Worm (Caenorhabditis elegans): ENCODE results near the gene ntl-3.
A peak's percentile ranks its signal among the peaks of the same experiment; 100 is the strongest.

The ntl-3 gene

DNA sequence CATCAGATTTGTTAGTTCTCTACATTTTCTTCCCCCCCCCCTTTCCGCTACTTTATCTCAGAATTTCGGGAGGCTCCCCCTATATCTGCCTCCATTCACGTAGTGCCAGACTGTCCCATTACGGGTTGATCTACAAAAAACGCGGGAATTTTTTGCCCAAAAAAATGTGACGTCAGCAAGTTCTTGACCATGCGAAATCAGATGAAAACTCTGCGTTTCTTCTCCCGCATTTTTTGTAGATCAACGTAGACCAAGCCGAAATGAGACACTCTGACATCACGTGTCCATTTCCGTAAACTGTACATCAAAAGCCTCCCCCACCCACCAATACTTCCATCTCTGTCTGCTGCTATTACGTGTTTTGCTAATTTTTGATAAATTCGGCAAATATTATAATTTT is 21.7 kb downstream of the ntl-3 start (continued):
- TF ChIP-seq pbrm-1 (GFP tag; IDR thresholded peaks at IDR 0.05) (no peak), ets-4 (GFP tag; optimal IDR thresholded peaks at IDR 0.05) (no peak), ceh-91 (GFP tag; IDR thresholded peaks at IDR 0.05) (no peak), F55B11.4 (tag; optimal IDR thresholded peaks at IDR 0.05; ENCODE audit: borderline replicate concordance, insufficient read depth) (no peak), lsy-27 (tag; optimal IDR thresholded peaks at IDR 0.05; ENCODE audit: borderline replicate concordance, insufficient read depth) (no peak)

DNA sequence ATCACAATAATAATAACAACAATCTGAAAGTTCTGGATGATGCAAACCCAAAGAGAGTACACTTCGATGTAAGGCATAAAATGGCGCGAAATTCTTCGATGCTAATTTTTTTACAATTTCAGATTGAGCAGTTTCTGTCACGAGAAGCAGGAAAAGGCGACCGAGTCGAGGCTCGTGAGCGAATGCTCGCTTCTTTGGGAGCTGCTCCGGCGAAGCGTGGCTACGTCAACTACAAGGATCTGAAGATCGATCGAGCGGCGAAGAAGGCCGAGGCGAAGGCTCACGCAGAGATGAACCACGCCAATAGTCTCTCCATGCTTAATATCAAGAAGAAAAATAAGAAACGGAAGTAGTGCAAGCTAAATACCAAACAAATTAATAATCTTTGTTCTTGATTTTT is 22.2 kb downstream of the ntl-3 start:
- no peak for TF ChIP-seq lag-1 (GFP tag; IDR thresholded peaks at IDR 0.05)
- peak; percentile 59 for TF ChIP-seq zfh-2 (GFP tag; conservative IDR thresholded peaks at IDR 0.05)

DNA sequence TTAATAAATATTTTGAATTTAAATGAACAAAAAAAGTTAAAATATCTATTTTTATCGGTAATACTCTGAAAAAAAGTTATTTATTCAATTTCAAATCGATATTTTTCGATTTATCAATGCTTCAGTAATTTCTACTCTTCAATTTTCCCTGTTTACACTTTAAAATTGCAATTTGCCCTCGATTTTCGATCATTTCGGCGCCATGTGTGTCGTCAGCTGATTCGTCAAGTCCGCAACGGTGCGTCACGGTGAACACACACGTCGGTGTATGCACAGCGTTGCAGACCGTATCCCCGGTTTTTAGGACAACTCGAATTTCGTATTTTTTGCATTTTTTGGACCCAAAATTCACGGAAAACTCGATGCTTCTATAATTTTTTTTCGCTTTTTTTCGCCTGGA is 23.0 kb downstream of the ntl-3 start, which contains the start of gene C18D11.3:
TSS of gene C18D11.3 (plus strand) at position 189 of the 400 bp plus-strand sequence.
- TF ChIP-seq snpc-1.1 (tag; optimal IDR thresholded peaks at IDR 0.05; ENCODE audit: insufficient read depth): no peak
- no peak for TF ChIP-seq F39B2.1 (GFP tag; IDR thresholded peaks at IDR 0.05)
- peak; percentile 88 for TF ChIP-seq ceh-27 (GFP tag; optimal IDR thresholded peaks at IDR 0.05)
- TF ChIP-seq hmg-20 (GFP tag; IDR thresholded peaks at IDR 0.05): 0 out of 2 replicates have a peak, but pooled peaks have one; percentile 19
- TF ChIP-seq sptf-2 (GFP tag; optimal IDR thresholded peaks at IDR 0.05): no peak
- TF ChIP-seq ztf-25 (GFP tag; IDR thresholded peaks at IDR 0.05): no peak
- no peak for TF ChIP-seq unc-130 (GFP tag; optimal IDR thresholded peaks at IDR 0.05)
- peak; percentile 27 for TF ChIP-seq ets-4 (GFP tag; optimal IDR thresholded peaks at IDR 0.05)
- no peak for TF ChIP-seq zim-3 (tag; optimal IDR thresholded peaks at IDR 0.05)
- peak; percentile 63; the same call in 1 of the 2 replicates for TF ChIP-seq hmg-1.2 (GFP tag; IDR thresholded peaks at IDR 0.05)
- no peak for TF ChIP-seq mes-4 (tag; optimal IDR thresholded peaks at IDR 0.05)
- 0 out of 2 replicates have a peak, but pooled peaks have one; percentile 42 for TF ChIP-seq cebp-1 (GFP tag; IDR thresholded peaks at IDR 0.05)
- peak; percentile 81 for TF ChIP-seq cebp-1 (tag; optimal IDR thresholded peaks at IDR 0.05)
- TF ChIP-seq mcd-1 (GFP tag; IDR thresholded peaks at IDR 0.05): peak; percentile 84
- no peak for TF ChIP-seq nhr-90 (tag; optimal IDR thresholded peaks at IDR 0.05)
- TF ChIP-seq B0019.2 (GFP tag; conservative IDR thresholded peaks at IDR 0.05): 0 out of 2 replicates have a peak, but pooled peaks have one; percentile 46
- TF ChIP-seq ztf-22 (GFP tag; optimal IDR thresholded peaks at IDR 0.05): peak; percentile 36
- no peak for TF ChIP-seq hrde-1 (tag; optimal IDR thresholded peaks at IDR 0.05; ENCODE audit: borderline replicate concordance)
- 0 out of 2 replicates have a peak, but pooled peaks have one; percentile 56 for TF ChIP-seq K11D2.4 (GFP tag; IDR thresholded peaks at IDR 0.05)
- no peak for TF ChIP-seq ceh-79 (tag; optimal IDR thresholded peaks at IDR 0.05)
- peak; percentile 19; the same call in 1 of the 2 replicates for TF ChIP-seq rcor-1 (GFP tag; IDR thresholded peaks at IDR 0.05)
- no peak for TF ChIP-seq F10E7.11 (tag; optimal IDR thresholded peaks at IDR 0.05)
- no peak for TF ChIP-seq rpc-1 (optimal IDR thresholded peaks at IDR 0.05)
- no peak for TF ChIP-seq rpc-1 (tag; optimal IDR thresholded peaks at IDR 0.05)
- no peak for TF ChIP-seq ceh-58 (GFP tag; IDR thresholded peaks at IDR 0.05)
- no peak for TF ChIP-seq fkh-3 (tag; optimal IDR thresholded peaks at IDR 0.05)
- peak; percentile 57; the same call in 1 of the 2 replicates for TF ChIP-seq madf-3 (GFP tag; IDR thresholded peaks at IDR 0.05)
- peak; percentile 8 for TF ChIP-seq ztf-18 (tag; optimal IDR thresholded peaks at IDR 0.05)
- TF ChIP-seq attf-6 (GFP tag; IDR thresholded peaks at IDR 0.05): no peak
- TF ChIP-seq efl-1 (GFP tag; optimal IDR thresholded peaks at IDR 0.05): peak; percentile 65
- TF ChIP-seq F55B11.4 (tag; optimal IDR thresholded peaks at IDR 0.05; ENCODE audit: borderline replicate concordance, insufficient read depth): no peak
- TF ChIP-seq tlf-1 (GFP tag; optimal IDR thresholded peaks at IDR 0.05): peak; percentile 58
- TF ChIP-seq lin-54 (GFP tag; optimal IDR thresholded peaks at IDR 0.05): peak; percentile 71
- peak; percentile 84 for TF ChIP-seq lsl-1 (GFP tag; optimal IDR thresholded peaks at IDR 0.05)
- no peak for TF ChIP-seq Y53F4B.3 (GFP tag; IDR thresholded peaks at IDR 0.05)
- no peak for TF ChIP-seq mel-28 (tag; optimal IDR thresholded peaks at IDR 0.05; ENCODE audit: borderline replicate concordance)
- peak; percentile 75 for TF ChIP-seq nhr-80 (tag; optimal IDR thresholded peaks at IDR 0.05)
- TF ChIP-seq F57A8.1 (GFP tag; optimal IDR thresholded peaks at IDR 0.05): no peak
- peak; percentile 57 for TF ChIP-seq dpl-1 (GFP tag; optimal IDR thresholded peaks at IDR 0.05)
- TF ChIP-seq dox-1 (GFP tag; IDR thresholded peaks at IDR 0.05): peak; percentile 93

Measured in whole organism, young adult.